Fruit fly (Drosophila melanogaster) whole organism, embryonic: ENCODE data around the gene Kdm3.

Source experiments
- CG10543 ChIP-seq: fragments of 200-800 bp; sonication (Bioruptor generic); optimal IDR thresholded peaks from 3 replicates; lab custom pipeline; 2017; ENCODE audit warnings: missing biosample characterization, mild to moderate bottlenecking, missing genetic modification characterization, moderate library complexity
- CG13624 ChIP-seq: fragments of 200-800 bp; sonication (Bioruptor generic); optimal IDR thresholded peaks from 2 replicates; lab custom pipeline; 2016; ENCODE audit warnings: missing biosample characterization, missing genetic modification characterization
- CG16779 ChIP-seq: fragments of 200-800 bp; sonication (Bioruptor generic); IDR thresholded peaks from 2 replicates; pipeline ENCODE4 v1.3.6; 2022; ENCODE audit warnings: missing biosample characterization, missing genetic modification characterization
- CG17361 ChIP-seq: fragments of 200-800 bp; sonication (Bioruptor generic); IDR thresholded peaks from 3 replicates; pipeline ENCODE4 v1.3.6; 2022; ENCODE audit warnings: missing biosample characterization, missing genetic modification characterization
- CG17568 ChIP-seq: fragments of 200-800 bp; sonication (Bioruptor generic); optimal IDR thresholded peaks from 2 replicates; lab custom pipeline; 2018; ENCODE audit warnings: missing biosample characterization, mild to moderate bottlenecking, missing genetic modification characterization, moderate library complexity
- CG17802 ChIP-seq: fragments of 200-800 bp; sonication (Bioruptor generic); optimal IDR thresholded peaks from 2 replicates; lab custom pipeline; 2018; ENCODE audit warnings: missing biosample characterization, mild to moderate bottlenecking, missing genetic modification characterization, moderate library complexity
- CG18011 ChIP-seq: fragments of 200-800 bp; sonication (Bioruptor generic); optimal IDR thresholded peaks from 2 replicates; lab custom pipeline; 2017; ENCODE audit warnings: missing biosample characterization, missing genetic modification characterization, mild to moderate bottlenecking, moderate library complexity, missing genotype
- CG18599 ChIP-seq: fragments of 200-800 bp; sonication (Bioruptor generic); optimal IDR thresholded peaks from 3 replicates; lab custom pipeline; 2017; ENCODE audit warnings: missing biosample characterization, missing genetic modification characterization, mild to moderate bottlenecking, moderate library complexity, missing genetic modification reagents
- CG4730 ChIP-seq: fragments of 200-800 bp; sonication (Bioruptor generic); IDR thresholded peaks from 2 replicates; pipeline ENCODE4 v1.3.6; 2022; ENCODE audit warnings: missing biosample characterization, missing genetic modification characterization
- CG5953 ChIP-seq: fragments of 200-800 bp; sonication (Bioruptor generic); IDR thresholded peaks from 2 replicates; pipeline ENCODE4 v1.3.6; 2022; ENCODE audit warnings: missing biosample characterization, missing genetic modification characterization
- CG6272 ChIP-seq: fragments of 200-800 bp; sonication (Bioruptor generic); IDR thresholded peaks from 2 replicates; pipeline ENCODE4 v1.3.6; 2022; ENCODE audit warnings: missing biosample characterization, missing genetic modification characterization
- CG6791 ChIP-seq: fragments of 200-800 bp; sonication (Bioruptor generic); IDR thresholded peaks from 3 replicates; pipeline ENCODE4 v1.3.6; 2022; ENCODE audit warnings: missing biosample characterization, missing genetic modification characterization; ENCODE audit not compliant: partially characterized antibody
- CG8388 ChIP-seq: fragments of 200-800 bp; sonication (Bioruptor generic); optimal IDR thresholded peaks from 2 replicates; lab custom pipeline; 2019; ENCODE audit warnings: missing biosample characterization, mild to moderate bottlenecking, missing genetic modification characterization, moderate library complexity
- CG9215 ChIP-seq: fragments of 200-800 bp; sonication (Bioruptor generic); IDR thresholded peaks from 2 replicates; pipeline ENCODE4 v1.3.6; 2022; ENCODE audit warnings: missing biosample characterization, missing genetic modification characterization
- CG9876 ChIP-seq: fragments of 200-800 bp; sonication (Bioruptor generic); optimal IDR thresholded peaks from 2 replicates; lab custom pipeline; 2016; ENCODE audit warnings: missing biosample characterization, missing genetic modification characterization
- CkIIα-i1 ChIP-seq: fragments of 200-800 bp; sonication (Bioruptor generic); IDR thresholded peaks from 2 replicates; pipeline ENCODE4 v1.3.6; 2022; ENCODE audit warnings: missing biosample characterization, missing genetic modification characterization
- D19B ChIP-seq: fragments of 200-800 bp; sonication (Bioruptor generic); optimal IDR thresholded peaks from 2 replicates; lab custom pipeline; 2017; ENCODE audit warnings: missing biosample characterization, mild to moderate bottlenecking, missing genetic modification characterization
- Dbx ChIP-seq: fragments of 200-800 bp; sonication (Bioruptor generic); IDR thresholded peaks from 3 replicates; pipeline ENCODE4 v1.3.6; 2022; ENCODE audit warnings: missing biosample characterization, missing genetic modification characterization
- Dip2 ChIP-seq: fragments of 200-800 bp; sonication (Bioruptor generic); IDR thresholded peaks from 2 replicates; pipeline ENCODE4 v1.3.6; 2022; ENCODE audit warnings: missing biosample characterization, missing genetic modification characterization
- Fer1 ChIP-seq: fragments of 200-800 bp; sonication (Bioruptor generic); optimal IDR thresholded peaks from 2 replicates; lab custom pipeline; 2017; ENCODE audit warnings: missing biosample characterization, mild to moderate bottlenecking, missing genetic modification characterization
- HmgD ChIP-seq: fragments of 200-800 bp; sonication (Bioruptor generic); optimal IDR thresholded peaks from 3 replicates; lab custom pipeline; 2016; ENCODE audit warnings: missing biosample characterization, missing genetic modification characterization
- Hr51 ChIP-seq, 2 experiments: fragments of 200-800 bp; sonication (Bioruptor generic); optimal IDR thresholded peaks; 2 replicates in 1 of 2; 3 replicates in 1 of 2; lab custom pipeline; 2016 to 2018; ENCODE audit warnings: missing biosample characterization in 2 of 2, missing genetic modification characterization in 2 of 2, mild to moderate bottlenecking in 1 of 2, moderate library complexity in 1 of 2
- Jarid2 ChIP-seq: fragments of 200-800 bp; sonication (Bioruptor generic); optimal IDR thresholded peaks from 3 replicates; lab custom pipeline; 2017; ENCODE audit warnings: mild to moderate bottlenecking, missing biosample characterization, missing genetic modification reagents, missing genetic modification characterization
- MESR4 ChIP-seq: fragments of 200-800 bp; sonication (Bioruptor generic); optimal IDR thresholded peaks from 2 replicates; lab custom pipeline; 2018; ENCODE audit warnings: missing biosample characterization, mild to moderate bottlenecking, missing genetic modification characterization, moderate library complexity
- Mes4 ChIP-seq: fragments of 200-800 bp; sonication (Bioruptor generic); optimal IDR thresholded peaks from 2 replicates; lab custom pipeline; 2016; ENCODE audit warnings: missing biosample characterization, missing genetic modification characterization
- NfI ChIP-seq: fragments of 200-800 bp; sonication (Bioruptor generic); optimal IDR thresholded peaks from 3 replicates; lab custom pipeline; 2018; ENCODE audit warnings: missing biosample characterization, mild to moderate bottlenecking, missing genetic modification characterization, moderate library complexity
- Ptx1 ChIP-seq: fragments of 200-800 bp; sonication (Bioruptor generic); IDR thresholded peaks from 2 replicates; pipeline ENCODE4 v1.3.6; 2022; ENCODE audit warnings: missing biosample characterization, missing genetic modification characterization
- Sox102F ChIP-seq: fragments of 200-800 bp; sonication (Bioruptor generic); optimal IDR thresholded peaks from 2 replicates; lab custom pipeline; 2018; ENCODE audit warnings: missing biosample characterization, mild to moderate bottlenecking, missing genetic modification characterization, moderate library complexity
- ap ChIP-seq: fragments of 200-800 bp; sonication (Bioruptor generic); IDR thresholded peaks from 2 replicates; pipeline ENCODE4 v1.3.6; 2022; ENCODE audit warnings: missing biosample characterization, missing genetic modification characterization
- ase ChIP-seq: fragments of 200-800 bp; sonication (Bioruptor generic); IDR thresholded peaks from 3 replicates; pipeline ENCODE4 v1.3.6; 2022; ENCODE audit warnings: missing biosample characterization, missing genetic modification characterization
- ato ChIP-seq: fragments of 200-800 bp; sonication (Bioruptor generic); IDR thresholded peaks from 2 replicates; pipeline ENCODE4 v1.3.6; 2022; ENCODE audit warnings: missing biosample characterization, missing genetic modification characterization; ENCODE audit not compliant: partially characterized antibody
- az2 ChIP-seq: fragments of 200-800 bp; sonication (Bioruptor generic); optimal IDR thresholded peaks from 3 replicates; lab custom pipeline; 2016; ENCODE audit warnings: missing biosample characterization, missing genetic modification characterization
- bab2 ChIP-seq: fragments of 200-800 bp; sonication (Bioruptor generic); optimal IDR thresholded peaks from 2 replicates; lab custom pipeline; 2016; ENCODE audit warnings: missing biosample characterization, missing genetic modification characterization
- bigmax ChIP-seq: fragments of 200-800 bp; sonication (Bioruptor generic); optimal IDR thresholded peaks from 2 replicates; lab custom pipeline; 2018; ENCODE audit warnings: missing biosample characterization, mild to moderate bottlenecking, missing genetic modification characterization
- caup ChIP-seq: fragments of 200-800 bp; sonication (Bioruptor generic); optimal IDR thresholded peaks from 3 replicates; lab custom pipeline; 2017; ENCODE audit warnings: missing biosample characterization, mild to moderate bottlenecking, missing genetic modification characterization, moderate library complexity; ENCODE audit not compliant: severe bottlenecking
- croc ChIP-seq: fragments of 200-800 bp; sonication (Bioruptor generic); conservative IDR thresholded peaks from 3 replicates; pipeline ENCODE4 v1.3.6; 2022; ENCODE audit warnings: missing biosample characterization, missing genetic modification characterization
- da ChIP-seq: fragments of 200-800 bp; sonication (Bioruptor generic); optimal IDR thresholded peaks from 2 replicates; lab custom pipeline; 2016; ENCODE audit warnings: missing biosample characterization, missing genetic modification characterization
- fd102C ChIP-seq: fragments of 200-800 bp; sonication (Bioruptor generic); optimal IDR thresholded peaks from 2 replicates; lab custom pipeline; 2018; ENCODE audit warnings: missing biosample characterization, mild to moderate bottlenecking, missing genetic modification characterization, moderate library complexity
- gce ChIP-seq: fragments of 200-800 bp; sonication (Bioruptor generic); IDR thresholded peaks from 3 replicates; pipeline ENCODE4 v1.3.6; 2022; ENCODE audit warnings: missing biosample characterization, missing genetic modification characterization
- gcm ChIP-seq: fragments of 200-800 bp; sonication (Bioruptor generic); optimal IDR thresholded peaks from 2 replicates; lab custom pipeline; 2019; ENCODE audit warnings: missing biosample characterization, mild to moderate bottlenecking, missing genetic modification characterization, moderate library complexity
- gem ChIP-seq: fragments of 200-800 bp; sonication (Bioruptor generic); optimal IDR thresholded peaks from 2 replicates; lab custom pipeline; 2019; ENCODE audit warnings: missing biosample characterization, mild to moderate bottlenecking, missing genetic modification characterization, moderate library complexity
- jigr1 ChIP-seq: fragments of 200-800 bp; sonication (Bioruptor generic); IDR thresholded peaks from 3 replicates; pipeline ENCODE4 v1.3.6; 2022; ENCODE audit warnings: missing biosample characterization, missing genetic modification characterization
- lmd ChIP-seq: fragments of 200-800 bp; sonication (Bioruptor generic); IDR thresholded peaks from 2 replicates; pipeline ENCODE4 v1.3.6; 2022; ENCODE audit warnings: missing biosample characterization, missing genetic modification characterization
- mam ChIP-seq: fragments of 200-800 bp; sonication (Bioruptor generic); optimal IDR thresholded peaks from 3 replicates; lab custom pipeline; 2016; ENCODE audit warnings: missing biosample characterization, missing genetic modification characterization
- nau ChIP-seq: fragments of 200-800 bp; sonication (Bioruptor generic); optimal IDR thresholded peaks from 3 replicates; lab custom pipeline; 2017; ENCODE audit warnings: missing biosample characterization, mild to moderate bottlenecking, missing genetic modification characterization, missing genetic modification reagents
- oc ChIP-seq: fragments of 200-800 bp; sonication (Bioruptor generic); optimal IDR thresholded peaks from 2 replicates; lab custom pipeline; 2018; ENCODE audit warnings: missing biosample characterization, mild to moderate bottlenecking, missing genetic modification characterization, moderate library complexity
- sim ChIP-seq: fragments of 200-800 bp; sonication (Bioruptor generic); IDR thresholded peaks from 2 replicates; pipeline ENCODE4 v1.3.6; 2022; ENCODE audit warnings: missing biosample characterization, missing genetic modification characterization
- stc ChIP-seq: fragments of 200-800 bp; sonication (Bioruptor generic); IDR thresholded peaks from 2 replicates; pipeline ENCODE4 v1.3.6; 2022; ENCODE audit warnings: missing biosample characterization, missing genetic modification characterization
- trem ChIP-seq: fragments of 200-800 bp; optimal IDR thresholded peaks from 3 replicates; lab custom pipeline; 2019; ENCODE audit warnings: missing biosample characterization, mild to moderate bottlenecking, missing genetic modification characterization, moderate library complexity
- twi ChIP-seq: fragments of 200-800 bp; optimal IDR thresholded peaks from 2 replicates; lab custom pipeline; 2019; ENCODE audit warnings: missing biosample characterization, mild to moderate bottlenecking, missing genetic modification characterization, moderate library complexity
- zen2 ChIP-seq: fragments of 200-800 bp; sonication (Bioruptor generic); IDR thresholded peaks from 3 replicates; pipeline ENCODE4 v1.3.6; 2022; ENCODE audit warnings: missing biosample characterization, missing genetic modification characterization; ENCODE audit not compliant: partially characterized antibody

Gene Kdm3

dm6 chr3R:9515860-9516344 is at the start of gene Kdm3, which contains the start of the genes mRpL47 and CG8176 (continued):
- no peak for TF ChIP-seq oc (tag; lab: Kevin White, UChicago)
- peak; percentile 60 for TF ChIP-seq bab2 (GFP tag; lab: Kevin White, UChicago)
- TF ChIP-seq fd102C (GFP tag; lab: Kevin White, UChicago): no peak
- no peak for TF ChIP-seq CG9215 (GFP tag; lab: Robert Waterston, UW)
- TF ChIP-seq CG18011 (GFP tag; lab: Kevin White, UChicago): peak; percentile 21
- TF ChIP-seq CG6272 (GFP tag; lab: Robert Waterston, UW): peak; percentile 73
- no peak for TF ChIP-seq CG5953 (GFP tag; lab: Robert Waterston, UW)
- TF ChIP-seq CG4730 (GFP tag; lab: Robert Waterston, UW): no peak
- peak; percentile 31 for TF ChIP-seq az2 (GFP tag; lab: Kevin White, UChicago)
- peak; percentile 55 for TF ChIP-seq CG18599 (GFP tag; lab: Kevin White, UChicago)
- no peak for TF ChIP-seq gce (GFP tag; lab: Robert Waterston, UW)
- TF ChIP-seq gem (tag; lab: Kevin White, UChicago): no peak
- TF ChIP-seq twi (tag; lab: Kevin White, UChicago): peak; percentile 28
- no peak for TF ChIP-seq stc
- no peak for TF ChIP-seq CG17568 (GFP tag; lab: Kevin White, UChicago)
- TF ChIP-seq Dbx (GFP tag; lab: Robert Waterston, UW): no peak
- TF ChIP-seq ato (GFP tag; lab: Robert Waterston, UW): no peak
- TF ChIP-seq Sox102F (GFP tag; lab: Kevin White, UChicago): no peak
- TF ChIP-seq Ptx1 (GFP tag; lab: Robert Waterston, UW): no peak
- no peak for TF ChIP-seq gcm (GFP tag; lab: Kevin White, UChicago)
- TF ChIP-seq CG17802 (tag; lab: Kevin White, UChicago): peak; percentile 21
- no peak for TF ChIP-seq ase (GFP tag; lab: Robert Waterston, UW)
- TF ChIP-seq CG6791: no peak
- peak; percentile 90 for TF ChIP-seq mam (GFP tag; lab: Kevin White, UChicago)
- no peak for TF ChIP-seq Jarid2
- TF ChIP-seq lmd (GFP tag; lab: Robert Waterston, UW): no peak
- TF ChIP-seq MESR4: peak; percentile 91
- TF ChIP-seq CG16779 (GFP tag; lab: Robert Waterston, UW): no peak
- peak; percentile 70 for TF ChIP-seq caup (GFP tag; lab: Kevin White, UChicago)
- peak; percentile 90 for TF ChIP-seq trem
- TF ChIP-seq CG17361 (GFP tag; lab: Robert Waterston, UW): no peak
- peak; percentile 77 for TF ChIP-seq CG13624 (GFP tag; lab: Kevin White, UChicago)
- no peak for TF ChIP-seq sim (GFP tag; lab: Robert Waterston, UW)
- peak; percentile 61 for TF ChIP-seq NfI (GFP tag; lab: Kevin White, UChicago)
- no peak for TF ChIP-seq CG8388 (GFP tag; lab: Kevin White, UChicago)
- TF ChIP-seq CG10543 (GFP tag; lab: Kevin White, UChicago): peak; percentile 70
- TF ChIP-seq croc (GFP tag; lab: Robert Waterston, UW): no peak
- TF ChIP-seq zen2 (GFP tag; lab: Robert Waterston, UW): no peak
- TF ChIP-seq bigmax: no peak
- peak in 1 of 2 experiments; percentile 81 for TF ChIP-seq Hr51 (GFP tag; optimal IDR thresholded peaks at IDR 0.05; lab: Kevin White, UChicago)
- TF ChIP-seq da (GFP tag; lab: Kevin White, UChicago): peak; percentile 16
- TF ChIP-seq jigr1: no peak
- TF ChIP-seq Mes4 (GFP tag; lab: Kevin White, UChicago): no peak
- no peak for TF ChIP-seq nau (GFP tag; lab: Kevin White, UChicago)
- no peak for TF ChIP-seq ap (GFP tag; lab: Robert Waterston, UW)
- peak; percentile 86 for TF ChIP-seq CG9876 (GFP tag; lab: Kevin White, UChicago)
- TF ChIP-seq HmgD: peak; percentile 97
- no peak for TF ChIP-seq CkIIα-i1 (GFP tag; lab: Robert Waterston, UW)
- peak; percentile 51 for TF ChIP-seq Fer1 (GFP tag; lab: Kevin White, UChicago)
- no peak for TF ChIP-seq Dip2
- TF ChIP-seq D19B (GFP tag; lab: Kevin White, UChicago): no peak
